Worm (Caenorhabditis elegans): ENCODE measurements around the gene ced-11.

The ced-11 gene

ce11 chrIII:9110914-9111313 lies 8.4 kb upstream of the ced-11 start (continued):
- TF ChIP-seq ztf-25 (GFP tag; IDR thresholded peaks at IDR 0.05) (peak; percentile 59; the same call in 1 of the 2 replicates), cebp-2 (GFP tag; IDR thresholded peaks at IDR 0.05) (peak; percentile 77; the same call in 1 of the 2 replicates), F39B2.1 (GFP tag; IDR thresholded peaks at IDR 0.05) (0 out of 2 replicates have a peak, but pooled peaks have one; percentile 25), Y56A3A.18 (GFP tag; IDR thresholded peaks at IDR 0.05) (peak; percentile 59; the same call in 1 of the 2 replicates), aptf-3 (GFP tag; IDR thresholded peaks at IDR 0.05) (peak; percentile 91), Y53F4B.3 (GFP tag; IDR thresholded peaks at IDR 0.05) (peak; percentile 59), hmg-1.2 (GFP tag; IDR thresholded peaks at IDR 0.05) (peak; percentile 77), lsl-1 (GFP tag; optimal IDR thresholded peaks at IDR 0.05) (peak; percentile 14), ceh-100 (GFP tag; IDR thresholded peaks at IDR 0.05) (peak; percentile 59; the same call in 1 of the 2 replicates), pbrm-1 (GFP tag; IDR thresholded peaks at IDR 0.05) (peak; percentile 69), ceh-91 (GFP tag; IDR thresholded peaks at IDR 0.05) (peak; percentile 41), madf-6 (GFP tag; IDR thresholded peaks at IDR 0.05) (peak; percentile 84), rcor-1 (GFP tag; IDR thresholded peaks at IDR 0.05) (peak; percentile 68), tbp1 (GFP tag; optimal IDR thresholded peaks at IDR 0.05) (peak; percentile 86), Y79H2A.3 (GFP tag; conservative IDR thresholded peaks at IDR 0.05) (0 out of 2 replicates have a peak, but pooled peaks have one; percentile 36), Y53G8AR.9 (GFP tag; conservative IDR thresholded peaks at IDR 0.05) (peak; percentile 80), ztf-18 (tag; optimal IDR thresholded peaks at IDR 0.05) (peak; percentile 36), egrh-3 (GFP tag; IDR thresholded peaks at IDR 0.05) (peak; percentile 64), sea-2 (GFP tag; IDR thresholded peaks at IDR 0.05) (0 out of 2 replicates have a peak, but pooled peaks have one; percentile 25), lin-54 (GFP tag; optimal IDR thresholded peaks at IDR 0.05) (peak; percentile 45), zfh-2 (GFP tag; conservative IDR thresholded peaks at IDR 0.05) (0 out of 2 replicates have a peak, but pooled peaks have one; percentile 9), madf-3 (GFP tag; IDR thresholded peaks at IDR 0.05) (peak; percentile 86), rpc-1 (optimal IDR thresholded peaks at IDR 0.05) (peak; percentile 33), rpc-1 (tag; optimal IDR thresholded peaks at IDR 0.05) (peak; percentile 66), nhr-120 (GFP tag; IDR thresholded peaks at IDR 0.05) (0 out of 2 replicates have a peak, but pooled peaks have one; percentile 73), F33H1.4 (GFP tag; IDR thresholded peaks at IDR 0.05) (peak; percentile 48), ekl-4 (GFP tag; IDR thresholded peaks at IDR 0.05) (peak; percentile 80), egl-44 (GFP tag; IDR thresholded peaks at IDR 0.05) (peak; percentile 80)

DNA sequence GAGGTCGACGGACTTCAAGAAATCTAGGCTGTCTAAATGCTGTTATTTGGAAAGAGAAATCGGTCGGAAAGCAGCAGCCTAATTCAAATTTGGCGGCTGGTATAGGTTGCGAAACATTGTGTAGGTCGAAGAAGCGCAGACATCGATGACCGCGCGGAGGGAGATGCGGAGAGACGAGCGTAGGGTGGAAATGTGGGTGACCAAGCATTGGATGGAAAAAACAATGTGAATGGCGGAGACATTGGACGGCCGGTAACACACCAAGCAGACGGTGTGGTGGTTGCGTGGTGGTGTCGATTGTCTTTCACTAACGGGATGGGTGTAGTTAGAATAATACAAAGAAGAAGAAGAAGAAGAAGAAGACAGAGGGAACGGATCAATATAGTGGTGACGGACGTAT lies 6.9 kb upstream of the ced-11 start:
- TF ChIP-seq ccch-3 (GFP tag; optimal IDR thresholded peaks at IDR 0.05) (no peak), F49E8.2 (tag; optimal IDR thresholded peaks at IDR 0.05; ENCODE audit: insufficient read depth) (no peak), hmg-1.2 (GFP tag; IDR thresholded peaks at IDR 0.05) (peak; percentile 35; the same call in 1 of the 2 replicates), unc-130 (GFP tag; optimal IDR thresholded peaks at IDR 0.05) (no peak), cebp-1 (GFP tag; IDR thresholded peaks at IDR 0.05) (no peak), cebp-1 (tag; optimal IDR thresholded peaks at IDR 0.05) (no peak), Y67H2A.10 (GFP tag; conservative IDR thresholded peaks at IDR 0.05) (no peak)

- no peak for TF ChIP-seq ztf-26 (tag; optimal IDR thresholded peaks at IDR 0.05)
- no peak for TF ChIP-seq tbx-9 (tag; optimal IDR thresholded peaks at IDR 0.05; ENCODE audit: borderline replicate concordance)
- no peak for TF ChIP-seq Y53F4B.3 (GFP tag; IDR thresholded peaks at IDR 0.05)
- no peak for TF ChIP-seq rec-8 (tag; optimal IDR thresholded peaks at IDR 0.05)
- no peak for TF ChIP-seq lsl-1 (GFP tag; optimal IDR thresholded peaks at IDR 0.05)
- no peak for TF ChIP-seq madf-10 (tag; optimal IDR thresholded peaks at IDR 0.05)
- TF ChIP-seq ceh-100 (GFP tag; IDR thresholded peaks at IDR 0.05): no peak
- no peak for TF ChIP-seq dpff-1 (tag; optimal IDR thresholded peaks at IDR 0.05)
- no peak for TF ChIP-seq snpc-1.1 (tag; optimal IDR thresholded peaks at IDR 0.05; ENCODE audit: insufficient read depth)
- TF ChIP-seq hsf-1 (GFP tag; IDR thresholded peaks at IDR 0.05): no peak
- TF ChIP-seq sdz-38 (tag; optimal IDR thresholded peaks at IDR 0.05): no peak
- TF ChIP-seq nhr-179 (tag; optimal IDR thresholded peaks at IDR 0.05): no peak
- TF ChIP-seq lsy-27 (tag; optimal IDR thresholded peaks at IDR 0.05; ENCODE audit: borderline replicate concordance, insufficient read depth): no peak
- no peak for TF ChIP-seq C17E4.6 (GFP tag; IDR thresholded peaks at IDR 0.05)
Observed at ce11 chrIII:9114076-9114475, 5.3 kb upstream of the ced-11 start.
